Fruit fly (Drosophila melanogaster) S2 (cell line): ENCODE measurements around the gene CG12307.

Experiments used
- CG8478 ChIP-seq: fragments of >200 bp; optimal IDR thresholded peaks from 2 replicates; lab custom pipeline; 2018
- CTCF ChIP-seq, 2 experiments: fragments of >200 bp; optimal IDR thresholded peaks; 2 replicates each; lab custom pipeline; 2018

dm6 chr2L:11624190-11624589, 27.6 kb downstream of the CG12307 start:
- peak; percentile 50 to 54 for TF ChIP-seq CTCF (optimal IDR thresholded peaks at IDR 0.05; lab: Kevin White, UChicago)
- TF ChIP-seq CG8478 (lab: Kevin White, UChicago): no peak
